Worm (Caenorhabditis elegans) whole organism, mixed stage, embryonic: Measurements from ENCODE around the gene Y38E10A.14.

ENCODE experiments used
- M03D4.4 ChIP-seq: sonication (generic microtip); optimal IDR thresholded peaks from 2 replicates; lab custom pipeline; 2017; ENCODE audit warnings: mild to moderate bottlenecking, missing genetic modification characterization, missing compliant biosample characterization
- blmp-1 ChIP-seq: fragments of 150-350 bp; optimal IDR thresholded peaks from 2 replicates; lab custom pipeline; 2014; ENCODE audit warnings: missing biosample characterization, missing genetic modification characterization
- ceh-39 ChIP-seq: fragments of 150-350 bp; optimal IDR thresholded peaks from 2 replicates; lab custom pipeline; 2014; ENCODE audit warnings: missing biosample characterization, missing genetic modification characterization
- ceh-43 ChIP-seq: fragments of 200-800 bp; sonication (Bioruptor generic); optimal IDR thresholded peaks from 2 replicates; lab custom pipeline; 2018; ENCODE audit warnings: mild to moderate bottlenecking, missing genetic modification characterization, moderate library complexity, missing compliant biosample characterization
- ceh-83 ChIP-seq: fragments of 200-800 bp; sonication (Bioruptor generic); optimal IDR thresholded peaks from 2 replicates; lab custom pipeline; 2018; ENCODE audit warnings: mild to moderate bottlenecking, missing genetic modification characterization, missing compliant biosample characterization
- ces-1 ChIP-seq: fragments of 150-350 bp; optimal IDR thresholded peaks from 2 replicates; lab custom pipeline; 2014; ENCODE audit warnings: missing biosample characterization, missing genetic modification reagents, missing genetic modification characterization
- cnd-1 ChIP-seq: fragments of 200-800 bp; sonication (Bioruptor generic); optimal IDR thresholded peaks from 2 replicates; lab custom pipeline; 2018; ENCODE audit warnings: mild to moderate bottlenecking, missing genetic modification characterization, missing compliant biosample characterization
- drap-1 ChIP-seq: fragments of 200-800 bp; sonication (Bioruptor generic); optimal IDR thresholded peaks from 3 replicates; lab custom pipeline; 2018; ENCODE audit warnings: mild to moderate bottlenecking, missing genetic modification characterization, missing compliant biosample characterization
- elt-1 ChIP-seq: sonication (generic microtip); optimal IDR thresholded peaks from 2 replicates; lab custom pipeline; 2017; ENCODE audit warnings: missing genetic modification characterization, mild to moderate bottlenecking, missing compliant biosample characterization, antibody characterized with exemption, moderate library complexity, borderline replicate concordance; ENCODE audit not compliant: insufficient read depth
- ham-2 ChIP-seq: fragments of 200-800 bp; sonication (Bioruptor generic); optimal IDR thresholded peaks from 2 replicates; lab custom pipeline; 2018; ENCODE audit warnings: mild to moderate bottlenecking, missing genetic modification characterization, missing compliant biosample characterization
- hlh-1 ChIP-seq: fragments of 150-350 bp; optimal IDR thresholded peaks from 2 replicates; lab custom pipeline; 2014; ENCODE audit warnings: missing biosample characterization, missing genetic modification reagents, missing genetic modification characterization
- lin-13 ChIP-seq: fragments of 150-350 bp; optimal IDR thresholded peaks from 2 replicates; lab custom pipeline; 2014; ENCODE audit warnings: missing biosample characterization, missing genetic modification characterization
- lin-32 ChIP-seq: fragments of 200-800 bp; sonication (Bioruptor generic); optimal IDR thresholded peaks from 2 replicates; lab custom pipeline; 2018; ENCODE audit warnings: mild to moderate bottlenecking, missing genetic modification characterization, missing compliant biosample characterization
- lsy-2 ChIP-seq: fragments of 150-350 bp; optimal IDR thresholded peaks from 2 replicates; lab custom pipeline; 2014; ENCODE audit warnings: missing biosample characterization, missing genetic modification characterization
- mab-5 ChIP-seq: fragments of 150-350 bp; optimal IDR thresholded peaks from 2 replicates; lab custom pipeline; 2014; ENCODE audit warnings: missing biosample characterization, missing genetic modification characterization
- mep-1 ChIP-seq: fragments of 150-350 bp; optimal IDR thresholded peaks from 2 replicates; lab custom pipeline; 2017; ENCODE audit warnings: missing biosample characterization, missing genetic modification reagents, missing genetic modification characterization, inconsistent platforms
- nhr-12 ChIP-seq: fragments of 150-350 bp; optimal IDR thresholded peaks from 2 replicates; lab custom pipeline; 2014; ENCODE audit warnings: missing biosample characterization, missing genetic modification characterization
- nhr-2 ChIP-seq: fragments of 150-350 bp; optimal IDR thresholded peaks from 2 replicates; lab custom pipeline; 2014; ENCODE audit warnings: missing biosample characterization, missing genetic modification characterization
- nhr-237 ChIP-seq: fragments of 150-350 bp; optimal IDR thresholded peaks from 2 replicates; lab custom pipeline; 2014; ENCODE audit warnings: missing biosample characterization, missing genetic modification characterization
- nhr-28 ChIP-seq: fragments of 150-350 bp; optimal IDR thresholded peaks from 2 replicates; lab custom pipeline; 2014; ENCODE audit warnings: missing biosample characterization, missing genetic modification characterization
- nhr-76 ChIP-seq: sonication (generic microtip); optimal IDR thresholded peaks from 2 replicates; lab custom pipeline; 2017; ENCODE audit warnings: missing biosample characterization, missing genetic modification characterization
- pha-4 ChIP-seq: fragments of 150-350 bp; optimal IDR thresholded peaks from 2 replicates; lab custom pipeline; 2018; ENCODE audit warnings: missing biosample characterization, missing genetic modification reagents, missing genetic modification characterization
- sem-2 ChIP-seq: fragments of 200-800 bp; sonication (Bioruptor generic); optimal IDR thresholded peaks from 2 replicates; lab custom pipeline; 2018; ENCODE audit warnings: mild to moderate bottlenecking, missing genetic modification characterization, missing compliant biosample characterization
- snpc-4 ChIP-seq: fragments of 150-350 bp; optimal IDR thresholded peaks from 2 replicates; lab custom pipeline; 2014; ENCODE audit warnings: missing biosample characterization, missing genetic modification characterization
- sptf-1 ChIP-seq: sonication (generic microtip); optimal IDR thresholded peaks from 2 replicates; lab custom pipeline; 2017; ENCODE audit warnings: mild to moderate bottlenecking, missing genetic modification characterization, moderate library complexity, missing compliant biosample characterization
- tbx-8 ChIP-seq: fragments of 200-800 bp; sonication (Bioruptor generic); optimal IDR thresholded peaks from 2 replicates; lab custom pipeline; 2018; ENCODE audit warnings: mild to moderate bottlenecking, missing genetic modification characterization, moderate library complexity, missing compliant biosample characterization
- unc-120 ChIP-seq: sonication (generic microtip); optimal IDR thresholded peaks from 2 replicates; lab custom pipeline; 2017; ENCODE audit warnings: missing genetic modification characterization, missing compliant biosample characterization; ENCODE audit not compliant: poor library complexity, severe bottlenecking
- unc-39 ChIP-seq: fragments of 150-350 bp; optimal IDR thresholded peaks from 2 replicates; lab custom pipeline; 2014; ENCODE audit warnings: missing biosample characterization, missing genetic modification characterization
- unc-62 ChIP-seq: fragments of 150-350 bp; optimal IDR thresholded peaks from 2 replicates; lab custom pipeline; 2014; ENCODE audit warnings: missing biosample characterization, missing genetic modification reagents, missing genetic modification characterization
- zip-8 ChIP-seq: fragments of 150-350 bp; optimal IDR thresholded peaks from 2 replicates; lab custom pipeline; 2014; ENCODE audit warnings: missing biosample characterization, missing genetic modification characterization
- ztf-11 ChIP-seq: fragments of 150-350 bp; optimal IDR thresholded peaks from 2 replicates; lab custom pipeline; 2014; ENCODE audit warnings: missing biosample characterization, missing genetic modification characterization

Gene Y38E10A.14

ce11 chrII:12661930-12662329 lies 37.6 kb upstream of the Y38E10A.14 start:
- TF ChIP-seq nhr-76 (no peak), lin-32 (no peak), unc-120 (tag; lab: Kevin White, UChicago) (no peak), ceh-39 (tag; lab: Kevin White, UChicago) (no peak), drap-1 (GFP tag; lab: Kevin White, UChicago) (no peak), mep-1 (no peak), blmp-1 (tag; lab: Kevin White, UChicago) (no peak), tbx-8 (GFP tag; lab: Kevin White, UChicago) (no peak), hlh-1 (no peak), cnd-1 (tag; lab: Kevin White, UChicago) (no peak)

ce11 chrII:12659676-12660371 lies 35.5 kb upstream of the Y38E10A.14 start:
- no peak for TF ChIP-seq snpc-4 (tag; lab: Kevin White, UChicago)
- TF ChIP-seq ham-2 (GFP tag; lab: Kevin White, UChicago): no peak
- peak; percentile 36 for TF ChIP-seq ces-1 (GFP tag; lab: Kevin White, UChicago)
- TF ChIP-seq unc-39 (tag; lab: Kevin White, UChicago): no peak
- no peak for TF ChIP-seq pha-4 (tag; lab: Kevin White, UChicago)
- TF ChIP-seq cnd-1 (tag; lab: Kevin White, UChicago): no peak
- TF ChIP-seq hlh-1: peak; percentile 66
- no peak for TF ChIP-seq sem-2 (GFP tag; lab: Kevin White, UChicago)
- TF ChIP-seq ceh-83 (GFP tag; lab: Kevin White, UChicago): no peak

DNA sequence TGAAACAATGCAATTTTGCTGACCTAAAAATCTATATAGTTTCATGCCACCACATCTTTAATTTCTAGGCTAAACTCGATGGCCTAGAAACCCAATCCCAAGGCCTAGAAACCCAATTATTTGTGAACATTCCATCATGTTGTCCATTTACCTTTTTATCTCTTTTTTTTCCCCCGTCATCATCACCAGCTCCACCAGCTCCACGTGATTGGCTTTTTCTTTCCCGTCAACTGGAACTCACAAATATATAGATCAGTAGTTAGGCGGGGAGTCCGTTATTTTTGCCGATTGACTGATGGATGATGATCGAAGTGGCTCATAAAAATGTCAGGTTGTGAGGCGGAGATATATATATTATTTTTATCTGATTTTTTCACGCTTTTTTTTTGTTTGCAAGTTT lies 34.1 kb upstream of the Y38E10A.14 start:
- TF ChIP-seq mab-5 (tag; lab: Kevin White, UChicago) (no peak), lsy-2 (tag; lab: Kevin White, UChicago) (no peak), nhr-76 (no peak), ceh-83 (GFP tag; lab: Kevin White, UChicago) (no peak), lin-32 (no peak), ces-1 (GFP tag; lab: Kevin White, UChicago) (no peak), unc-62 (GFP tag; lab: Kevin White, UChicago) (no peak), mep-1 (no peak), M03D4.4 (no peak), tbx-8 (GFP tag; lab: Kevin White, UChicago) (no peak), nhr-28 (tag; lab: Kevin White, UChicago) (no peak), cnd-1 (tag; lab: Kevin White, UChicago) (no peak), unc-39 (tag; lab: Kevin White, UChicago) (no peak), nhr-12 (tag; lab: Kevin White, UChicago) (no peak), pha-4 (tag; lab: Kevin White, UChicago) (no peak), sem-2 (GFP tag; lab: Kevin White, UChicago) (no peak), blmp-1 (tag; lab: Kevin White, UChicago) (no peak), ztf-11 (no peak), ham-2 (GFP tag; lab: Kevin White, UChicago) (no peak)

ce11 chrII:12657620-12658019 lies 33.3 kb upstream of the Y38E10A.14 start:
- TF ChIP-seq ces-1 (GFP tag; lab: Kevin White, UChicago) (no peak), nhr-237 (tag; lab: Kevin White, UChicago) (no peak), ceh-83 (GFP tag; lab: Kevin White, UChicago) (no peak), sptf-1 (tag; lab: Kevin White, UChicago) (no peak), nhr-28 (tag; lab: Kevin White, UChicago) (no peak), nhr-76 (no peak), blmp-1 (tag; lab: Kevin White, UChicago) (no peak), lin-32 (no peak), nhr-12 (tag; lab: Kevin White, UChicago) (no peak), M03D4.4 (no peak), unc-120 (tag; lab: Kevin White, UChicago) (no peak), snpc-4 (tag; lab: Kevin White, UChicago) (no peak), unc-62 (GFP tag; lab: Kevin White, UChicago) (no peak), lin-13 (tag; lab: Kevin White, UChicago) (no peak), nhr-2 (no peak), sem-2 (GFP tag; lab: Kevin White, UChicago) (no peak), elt-1 (no peak), ztf-11 (no peak), cnd-1 (tag; lab: Kevin White, UChicago) (no peak), mep-1 (no peak)

- no peak for TF ChIP-seq drap-1 (GFP tag; lab: Kevin White, UChicago)
- TF ChIP-seq mep-1: no peak
- TF ChIP-seq ceh-43 (GFP tag; lab: Kevin White, UChicago): no peak
- no peak for TF ChIP-seq cnd-1 (tag; lab: Kevin White, UChicago)
- no peak for TF ChIP-seq unc-39 (tag; lab: Kevin White, UChicago)
- TF ChIP-seq zip-8 (tag; lab: Kevin White, UChicago): no peak
Observed at ce11 chrII:12655816-12656215, 31.5 kb upstream of the Y38E10A.14 start.
